Worm (Caenorhabditis elegans): Measurements from ENCODE around the gene R160.5.

ce11 chrX:4395073-4395850 lies 24.6 kb upstream of the R160.5 start:
- TF ChIP-seq ztf-23 (GFP tag; IDR thresholded peaks at IDR 0.05) (peak; percentile 48; the same call in 1 of the 2 replicates), klf-2 (GFP tag; conservative IDR thresholded peaks at IDR 0.05) (no peak), ztf-29 (GFP tag; IDR thresholded peaks at IDR 0.05) (no peak), flt-1 (GFP tag; IDR thresholded peaks at IDR 0.05) (no peak), cog-1 (tag; optimal IDR thresholded peaks at IDR 0.05) (peak; percentile 54), T22C8.4 (GFP tag; IDR thresholded peaks at IDR 0.05) (no peak)

All from whole organism, midembryonic.